Worm (Caenorhabditis elegans) whole organism, young adult: Measurements from ENCODE around the gene C09G9.8.

ENCODE experiments used
- B0336.3 ChIP-seq: fragments of 200-800 bp; sonication (Bioruptor generic); IDR thresholded peaks from 2 replicates; pipeline ENCODE4 v1.3.6; 2022; ENCODE audit warnings: missing genetic modification characterization, missing compliant biosample characterization
- C17E4.6 ChIP-seq: fragments of 200-800 bp; sonication (Bioruptor generic); IDR thresholded peaks from 2 replicates; pipeline ENCODE4 v1.3.6; 2022; ENCODE audit warnings: missing genetic modification reagents, missing genetic modification characterization, missing compliant biosample characterization
- F49E8.2 ChIP-seq: sonication (generic microtip); optimal IDR thresholded peaks from 3 replicates; lab custom pipeline; 2017; ENCODE audit warnings: missing genetic modification characterization, mild to moderate bottlenecking, missing compliant biosample characterization, antibody characterized with exemption, moderate library complexity; ENCODE audit not compliant: insufficient read depth
- F55B11.4 ChIP-seq: sonication (generic microtip); optimal IDR thresholded peaks from 2 replicates; lab custom pipeline; 2016; ENCODE audit warnings: missing compliant biosample characterization, missing genetic modification characterization, borderline replicate concordance; ENCODE audit not compliant: insufficient read depth
- F57A8.1 ChIP-seq: fragments of 200-800 bp; sonication (Bioruptor generic); optimal IDR thresholded peaks from 2 replicates; lab custom pipeline; 2018; ENCODE audit warnings: mild to moderate bottlenecking, missing genetic modification characterization, moderate library complexity, missing compliant biosample characterization
- T26A5.8 ChIP-seq: sonication (generic microtip); optimal IDR thresholded peaks from 2 replicates; lab custom pipeline; 2016; ENCODE audit warnings: missing genetic modification characterization, missing compliant biosample characterization
- Y53G8AR.9 ChIP-seq: fragments of 200-800 bp; sonication (Bioruptor generic); conservative IDR thresholded peaks from 2 replicates; pipeline ENCODE4 v1.3.6; 2022; ENCODE audit warnings: missing genetic modification reagents, missing genetic modification characterization, missing compliant biosample characterization
- aptf-3 ChIP-seq: fragments of 200-800 bp; sonication (Bioruptor generic); IDR thresholded peaks from 2 replicates; pipeline ENCODE4 v1.3.6; 2022; ENCODE audit warnings: missing genetic modification characterization, missing compliant biosample characterization
- attf-3 ChIP-seq: fragments of 200-800 bp; sonication (Bioruptor generic); conservative IDR thresholded peaks from 2 replicates; pipeline ENCODE4 v1.3.6; 2022; ENCODE audit warnings: missing genetic modification reagents, missing genetic modification characterization, missing compliant biosample characterization
- attf-5 ChIP-seq: fragments of 200-800 bp; sonication (Bioruptor generic); optimal IDR thresholded peaks from 2 replicates; lab custom pipeline; 2018; ENCODE audit warnings: mild to moderate bottlenecking, missing genetic modification characterization, missing compliant biosample characterization
- attf-6 ChIP-seq: fragments of 200-800 bp; sonication (Bioruptor generic); IDR thresholded peaks from 2 replicates; pipeline ENCODE4 v1.3.6; 2022; ENCODE audit warnings: missing genetic modification reagents, missing genetic modification characterization, missing compliant biosample characterization
- bed-1 ChIP-seq: fragments of 200-800 bp; sonication (Bioruptor generic); IDR thresholded peaks from 2 replicates; pipeline ENCODE4 v1.3.6; 2022; ENCODE audit warnings: missing genetic modification reagents, missing genetic modification characterization, missing compliant biosample characterization
- bed-2 ChIP-seq: fragments of 200-800 bp; sonication (Bioruptor generic); IDR thresholded peaks from 2 replicates; pipeline ENCODE4 v1.3.6; 2022; ENCODE audit warnings: missing genetic modification reagents, missing genetic modification characterization, missing compliant biosample characterization
- cebp-2 ChIP-seq: fragments of 200-800 bp; sonication (Bioruptor generic); IDR thresholded peaks from 2 replicates; pipeline ENCODE4 v1.3.6; 2022; ENCODE audit warnings: missing genetic modification characterization, missing compliant biosample characterization
- ceh-100 ChIP-seq: fragments of 200-800 bp; sonication (Bioruptor generic); IDR thresholded peaks from 2 replicates; pipeline ENCODE4 v1.3.6; 2022; ENCODE audit warnings: missing genetic modification reagents, missing genetic modification characterization, missing compliant biosample characterization
- dpl-1 ChIP-seq: fragments of 150-350 bp; optimal IDR thresholded peaks from 2 replicates; lab custom pipeline; 2014; ENCODE audit warnings: missing biosample characterization, missing genetic modification reagents, missing genetic modification characterization
- efl-1 ChIP-seq: fragments of 150-350 bp; optimal IDR thresholded peaks from 2 replicates; lab custom pipeline; 2014; ENCODE audit warnings: missing biosample characterization, missing genetic modification reagents, missing genetic modification characterization
- hmg-1.2 ChIP-seq: fragments of 200-800 bp; sonication (Bioruptor generic); IDR thresholded peaks from 2 replicates; pipeline ENCODE4 v1.3.6; 2022; ENCODE audit warnings: missing genetic modification reagents, missing genetic modification characterization, missing compliant biosample characterization
- lin-35 ChIP-seq, 3 experiments: fragments of 150-350 bp in 2 of 3; sonication (generic microtip) in 1 of 3; optimal IDR thresholded peaks; 2 replicates each; lab custom pipeline; 2014 to 2018; ENCODE audit warnings: missing biosample characterization in 3 of 3, missing genetic modification characterization in 3 of 3, missing genetic modification reagents in 3 of 3
- madf-6 ChIP-seq: fragments of 200-800 bp; sonication (Bioruptor generic); IDR thresholded peaks from 2 replicates; pipeline ENCODE4 v1.3.6; 2022; ENCODE audit warnings: missing genetic modification reagents, missing genetic modification characterization, missing compliant biosample characterization
- mcd-1 ChIP-seq: fragments of 200-800 bp; sonication (Bioruptor generic); IDR thresholded peaks from 2 replicates; pipeline ENCODE4 v1.3.6; 2022; ENCODE audit warnings: missing genetic modification reagents, missing genetic modification characterization, missing compliant biosample characterization
- nhr-80 ChIP-seq: sonication (generic microtip); optimal IDR thresholded peaks from 2 replicates; lab custom pipeline; 2016; ENCODE audit warnings: missing genetic modification characterization, missing compliant biosample characterization
- pbrm-1 ChIP-seq: fragments of 200-800 bp; sonication (Bioruptor generic); IDR thresholded peaks from 2 replicates; pipeline ENCODE4 v1.3.6; 2022; ENCODE audit warnings: missing genetic modification reagents, missing genetic modification characterization, missing compliant biosample characterization
- pha-4 ChIP-seq: fragments of 150-350 bp; sonication (generic microtip); optimal IDR thresholded peaks from 2 replicates; lab custom pipeline; 2014; ENCODE audit warnings: missing biosample characterization, missing genetic modification reagents, missing genetic modification characterization
- rcor-1 ChIP-seq: fragments of 200-800 bp; sonication (Bioruptor generic); IDR thresholded peaks from 2 replicates; pipeline ENCODE4 v1.3.6; 2022; ENCODE audit warnings: missing genetic modification reagents, missing genetic modification characterization, missing compliant biosample characterization
- rec-8 ChIP-seq, 2 experiments: sonication (generic microtip); optimal IDR thresholded peaks; 2 replicates each; lab custom pipeline; 2016; ENCODE audit warnings: mild to moderate bottlenecking in 2 of 2, missing genetic modification characterization in 2 of 2, missing genetic modification reagents in 2 of 2, missing genotype in 2 of 2, missing biosample characterization in 1 of 2, missing compliant biosample characterization in 1 of 2, moderate library complexity in 1 of 2
- sdz-38 ChIP-seq: sonication (generic microtip); optimal IDR thresholded peaks from 2 replicates; lab custom pipeline; 2016; ENCODE audit warnings: missing genotype, missing genetic modification characterization, missing compliant biosample characterization
- sptf-2 ChIP-seq: fragments of 200-800 bp; sonication (Bioruptor generic); optimal IDR thresholded peaks from 2 replicates; lab custom pipeline; 2018; ENCODE audit warnings: mild to moderate bottlenecking, missing genetic modification characterization, missing compliant biosample characterization
- tbp1 ChIP-seq: fragments of 200-800 bp; sonication (Bioruptor generic); optimal IDR thresholded peaks from 2 replicates; lab custom pipeline; 2018; ENCODE audit warnings: mild to moderate bottlenecking, missing genetic modification characterization, missing compliant biosample characterization
- tlf-1 ChIP-seq: fragments of 200-800 bp; sonication (Bioruptor generic); optimal IDR thresholded peaks from 2 replicates; lab custom pipeline; 2018; ENCODE audit warnings: mild to moderate bottlenecking, missing genetic modification characterization, missing compliant biosample characterization
- xnd-1 ChIP-seq: sonication (generic microtip); optimal IDR thresholded peaks from 2 replicates; lab custom pipeline; 2016; ENCODE audit warnings: missing genotype, missing genetic modification reagents, missing genetic modification characterization, missing compliant biosample characterization
- zfh-2 ChIP-seq: fragments of 200-800 bp; sonication (Bioruptor generic); conservative IDR thresholded peaks from 2 replicates; pipeline ENCODE4 v1.3.6; 2022; ENCODE audit warnings: missing genetic modification reagents, missing genetic modification characterization, missing compliant biosample characterization
- ztf-22 ChIP-seq: fragments of 200-800 bp; sonication (Bioruptor generic); optimal IDR thresholded peaks from 2 replicates; lab custom pipeline; 2018; ENCODE audit warnings: mild to moderate bottlenecking, missing genetic modification characterization, moderate library complexity, missing compliant biosample characterization
- ztf-25 ChIP-seq: fragments of 200-800 bp; sonication (Bioruptor generic); IDR thresholded peaks from 2 replicates; pipeline ENCODE4 v1.3.6; 2022; ENCODE audit warnings: missing genetic modification reagents, missing genetic modification characterization, missing compliant biosample characterization

C09G9.8 gene

ce11 chrIV:8867562-8867961, 13.7 kb upstream of the C09G9.8 start:
- no peak for TF ChIP-seq lin-35 (GFP tag; optimal IDR thresholded peaks at IDR 0.05; lab: Kevin White, UChicago)
- peak; percentile 18 for TF ChIP-seq nhr-80 (tag; lab: Kevin White, UChicago)

DNA sequence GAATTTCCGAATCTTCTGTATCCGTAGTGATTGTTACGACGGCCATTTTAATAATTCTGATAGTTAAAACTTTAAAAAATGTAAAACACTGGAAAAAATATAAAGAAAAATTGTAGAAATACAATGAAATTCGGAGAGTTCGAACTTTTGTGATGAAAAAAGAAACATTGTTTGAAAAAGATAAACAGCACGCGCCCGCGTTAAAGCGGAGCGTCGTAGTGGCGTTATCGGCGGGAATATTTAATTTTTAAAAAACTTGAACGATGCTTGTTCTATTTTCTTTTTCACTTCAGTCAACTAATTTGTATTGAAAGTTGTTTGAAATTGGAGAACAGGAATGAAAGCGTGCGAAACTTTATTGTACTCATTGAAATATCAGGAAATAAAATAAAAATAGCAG, 11.7 kb upstream of the C09G9.8 start, which contains the start of gene npp-23:
Gene npp-23 (minus strand): TSS at position 56 of the 400 bp plus-strand sequence.
- peak in 1 of 3 experiments; percentile 86 for TF ChIP-seq lin-35 (GFP tag; optimal IDR thresholded peaks at IDR 0.05; lab: Kevin White, UChicago)
- peak; percentile 71 for TF ChIP-seq dpl-1 (GFP tag; lab: Kevin White, UChicago)
- no peak for TF ChIP-seq zfh-2 (GFP tag; lab: Robert Waterston, UW)
- TF ChIP-seq attf-3 (GFP tag; lab: Robert Waterston, UW) = peak; percentile 94
- TF ChIP-seq xnd-1 (tag; lab: Kevin White, UChicago) = no peak
- TF ChIP-seq ceh-100 (GFP tag; lab: Robert Waterston, UW) = no peak
- peak; percentile 85 for TF ChIP-seq efl-1

ce11 chrIV:8872958-8873357, 8.3 kb upstream of the C09G9.8 start, which contains the start of gene C09G9.3:
TSS of gene C09G9.3 (minus strand) at chrIV:8873058.
- TF ChIP-seq pha-4 (tag; lab: Kevin White, UChicago) = no peak
- TF ChIP-seq aptf-3 (GFP tag; lab: Robert Waterston, UW) = no peak
- TF ChIP-seq C17E4.6 (GFP tag; lab: Robert Waterston, UW) = no peak
- TF ChIP-seq bed-2 (GFP tag; lab: Robert Waterston, UW) = no peak
- no peak for TF ChIP-seq bed-1 (GFP tag; lab: Robert Waterston, UW)
- no peak for TF ChIP-seq pbrm-1 (GFP tag; lab: Robert Waterston, UW)
- no peak for TF ChIP-seq sdz-38
- no peak for TF ChIP-seq dpl-1 (GFP tag; lab: Kevin White, UChicago)
- no peak for TF ChIP-seq B0336.3 (GFP tag; lab: Robert Waterston, UW)
- TF ChIP-seq mcd-1 (GFP tag; lab: Robert Waterston, UW) = no peak
- no peak for TF ChIP-seq ztf-25 (GFP tag; lab: Robert Waterston, UW)
- no peak for TF ChIP-seq madf-6 (GFP tag; lab: Robert Waterston, UW)
- no peak for TF ChIP-seq cebp-2
- no peak for TF ChIP-seq sptf-2 (GFP tag; lab: Kevin White, UChicago)
- TF ChIP-seq attf-6 (GFP tag; lab: Robert Waterston, UW) = no peak
- TF ChIP-seq Y53G8AR.9 = no peak
- no peak for TF ChIP-seq rec-8 (tag; optimal IDR thresholded peaks at IDR 0.05; lab: Kevin White, UChicago)
- no peak for TF ChIP-seq tbp1 (GFP tag; lab: Kevin White, UChicago)
- TF ChIP-seq ztf-22 = no peak
- no peak for TF ChIP-seq ceh-100 (GFP tag; lab: Robert Waterston, UW)

- TF ChIP-seq rcor-1 (GFP tag; lab: Robert Waterston, UW) (no peak), pha-4 (tag; lab: Kevin White, UChicago) (no peak), F49E8.2 (tag; lab: Kevin White, UChicago) (no peak), attf-5 (GFP tag; lab: Kevin White, UChicago) (no peak), T26A5.8 (no peak), F57A8.1 (GFP tag; lab: Kevin White, UChicago) (no peak), hmg-1.2 (GFP tag; lab: Robert Waterston, UW) (no peak), tlf-1 (GFP tag; lab: Kevin White, UChicago) (no peak), F55B11.4 (tag; lab: Kevin White, UChicago) (no peak), lin-35 (GFP tag; optimal IDR thresholded peaks at IDR 0.05; lab: Kevin White, UChicago) (no peak)
- TF ChIP-seq, all 124 proteins: peak for 0
Observed at ce11 chrIV:8873847-8874246, 7.4 kb upstream of the C09G9.8 start, which contains the start of gene hdl-2. TSS of gene hdl-2 (plus strand) at chrIV:8874147.
